Worm (Caenorhabditis elegans) whole organism, L2 larva: ENCODE data around the gene Y55F3AM.9.

Source experiments
- R02D3.7 ChIP-seq: fragments of 150-350 bp; optimal IDR thresholded peaks from 2 replicates; lab custom pipeline; 2014; ENCODE audit warnings: missing biosample characterization, missing genetic modification characterization
- Y55F3AM.14 ChIP-seq: fragments of 200-800 bp; sonication (Bioruptor generic); optimal IDR thresholded peaks from 2 replicates; lab custom pipeline; 2018; ENCODE audit warnings: mild to moderate bottlenecking, missing genetic modification characterization, missing compliant biosample characterization
- ZK546.5 ChIP-seq: sonication (generic microtip); optimal IDR thresholded peaks from 2 replicates; lab custom pipeline; 2017; ENCODE audit warnings: missing biosample characterization, missing genetic modification characterization
- alr-1 ChIP-seq: fragments of 150-350 bp; optimal IDR thresholded peaks from 2 replicates; lab custom pipeline; 2014; ENCODE audit warnings: missing biosample characterization, missing genetic modification characterization
- ama-1 ChIP-seq: fragments of 150-350 bp; optimal IDR thresholded peaks from 2 replicates; lab custom pipeline; 2018; ENCODE audit warnings: inconsistent platforms
- blmp-1 ChIP-seq: sonication (generic microtip); optimal IDR thresholded peaks from 2 replicates; lab custom pipeline; 2017; ENCODE audit warnings: missing genetic modification characterization, mild to moderate bottlenecking, missing compliant biosample characterization, antibody characterized with exemption, moderate library complexity; ENCODE audit not compliant: insufficient read depth
- ceh-16 ChIP-seq: fragments of 150-350 bp; optimal IDR thresholded peaks from 2 replicates; lab custom pipeline; 2014; ENCODE audit warnings: missing biosample characterization, missing genetic modification characterization
- ceh-82 ChIP-seq: fragments of 150-350 bp; optimal IDR thresholded peaks from 2 replicates; lab custom pipeline; 2014; ENCODE audit warnings: missing biosample characterization, missing genetic modification characterization
- crh-2 ChIP-seq: sonication (generic microtip); optimal IDR thresholded peaks from 2 replicates; lab custom pipeline; 2017; ENCODE audit warnings: missing biosample characterization, missing genetic modification characterization
- dmd-4 ChIP-seq: sonication (generic microtip); optimal IDR thresholded peaks from 2 replicates; lab custom pipeline; 2017; ENCODE audit warnings: missing biosample characterization, missing genetic modification characterization
- egl-27 ChIP-seq: sonication (generic microtip); optimal IDR thresholded peaks from 3 replicates; lab custom pipeline; 2017; ENCODE audit warnings: missing biosample characterization, missing genetic modification reagents, missing genetic modification characterization
- elt-1 ChIP-seq: fragments of 150-350 bp; optimal IDR thresholded peaks from 2 replicates; lab custom pipeline; 2014; ENCODE audit warnings: missing biosample characterization, missing genetic modification characterization
- fos-1 ChIP-seq: fragments of 150-350 bp; optimal IDR thresholded peaks from 2 replicates; lab custom pipeline; 2014; ENCODE audit warnings: missing biosample characterization, missing genetic modification characterization
- gmeb-1 ChIP-seq: fragments of 150-350 bp; optimal IDR thresholded peaks from 2 replicates; lab custom pipeline; 2014; ENCODE audit warnings: missing biosample characterization, missing genetic modification characterization
- lin-11 ChIP-seq: fragments of 150-350 bp; sonication (generic microtip); optimal IDR thresholded peaks from 2 replicates; lab custom pipeline; 2014; ENCODE audit warnings: missing biosample characterization, missing genetic modification characterization, inconsistent platforms, mixed read lengths
- lin-39 ChIP-seq: fragments of 150-350 bp; optimal IDR thresholded peaks from 2 replicates; lab custom pipeline; 2014; ENCODE audit warnings: missing biosample characterization, missing genetic modification reagents, missing genetic modification characterization
- mab-5 ChIP-seq: fragments of 150-350 bp; optimal IDR thresholded peaks from 2 replicates; lab custom pipeline; 2014; ENCODE audit warnings: missing biosample characterization, missing genetic modification characterization
- mbf-1 ChIP-seq: sonication (generic microtip); optimal IDR thresholded peaks from 2 replicates; lab custom pipeline; 2017; ENCODE audit warnings: missing biosample characterization, missing genetic modification characterization
- mdl-1 ChIP-seq, 2 experiments: fragments of 150-350 bp in 1 of 2; sonication (generic microtip) in 1 of 2; optimal IDR thresholded peaks; 2 replicates each; lab custom pipeline; 2017; ENCODE audit warnings: missing biosample characterization in 2 of 2, missing genetic modification characterization in 2 of 2
- nhr-10 ChIP-seq: sonication (generic microtip); optimal IDR thresholded peaks from 2 replicates; lab custom pipeline; 2017; ENCODE audit warnings: missing biosample characterization, missing genetic modification characterization
- nhr-12 ChIP-seq: fragments of 150-350 bp; optimal IDR thresholded peaks from 2 replicates; lab custom pipeline; 2014; ENCODE audit warnings: missing biosample characterization, missing genetic modification characterization
- nhr-129 ChIP-seq: fragments of 150-350 bp; optimal IDR thresholded peaks from 2 replicates; lab custom pipeline; 2014; ENCODE audit warnings: missing biosample characterization, missing genetic modification characterization
- nhr-21 ChIP-seq: fragments of 150-350 bp; optimal IDR thresholded peaks from 2 replicates; lab custom pipeline; 2014; ENCODE audit warnings: missing biosample characterization, missing genetic modification characterization
- nhr-23 ChIP-seq: fragments of 150-350 bp; optimal IDR thresholded peaks from 2 replicates; lab custom pipeline; 2014; ENCODE audit warnings: missing biosample characterization, missing genetic modification reagents, missing genetic modification characterization
- nhr-237 ChIP-seq: fragments of 150-350 bp; optimal IDR thresholded peaks from 2 replicates; lab custom pipeline; 2014; ENCODE audit warnings: missing biosample characterization, missing genetic modification characterization
- nhr-25 ChIP-seq: fragments of 150-350 bp; sonication (generic microtip); optimal IDR thresholded peaks from 3 replicates; lab custom pipeline; 2014; ENCODE audit warnings: missing biosample characterization, missing genetic modification characterization
- nhr-6 ChIP-seq: fragments of 150-350 bp; optimal IDR thresholded peaks from 2 replicates; lab custom pipeline; 2014; ENCODE audit warnings: missing biosample characterization, missing genetic modification characterization
- nhr-77 ChIP-seq: fragments of 150-350 bp; optimal IDR thresholded peaks from 2 replicates; lab custom pipeline; 2014; ENCODE audit warnings: missing biosample characterization, missing genetic modification characterization
- peb-1 ChIP-seq: fragments of 150-350 bp; optimal IDR thresholded peaks from 2 replicates; lab custom pipeline; 2014; ENCODE audit warnings: missing biosample characterization, missing genetic modification characterization
- sem-4 ChIP-seq: fragments of 150-350 bp; optimal IDR thresholded peaks from 2 replicates; lab custom pipeline; 2014; ENCODE audit warnings: missing biosample characterization, missing genetic modification reagents, missing genetic modification characterization
- skn-1 ChIP-seq: sonication (generic microtip); optimal IDR thresholded peaks from 2 replicates; lab custom pipeline; 2017; ENCODE audit warnings: missing biosample characterization, missing genetic modification characterization
- sma-9 ChIP-seq, 2 experiments: fragments of 150-350 bp in 1 of 2; sonication (generic microtip) in 1 of 2; optimal IDR thresholded peaks; 2 replicates each; lab custom pipeline; 2014 to 2016; ENCODE audit warnings: missing genetic modification characterization in 2 of 2, mild to moderate bottlenecking in 1 of 2, missing biosample characterization in 1 of 2, missing compliant biosample characterization in 1 of 2, missing genetic modification reagents in 1 of 2, moderate library complexity in 1 of 2
- snpc-4 ChIP-seq: fragments of 150-350 bp; optimal IDR thresholded peaks from 2 replicates; lab custom pipeline; 2014; ENCODE audit warnings: missing biosample characterization, missing genetic modification characterization
- unc-39 ChIP-seq: fragments of 150-350 bp; optimal IDR thresholded peaks from 2 replicates; lab custom pipeline; 2014; ENCODE audit warnings: missing biosample characterization, missing genetic modification characterization
- unc-55 ChIP-seq: fragments of 150-350 bp; sonication (generic microtip); optimal IDR thresholded peaks from 3 replicates; lab custom pipeline; 2014; ENCODE audit warnings: missing biosample characterization, missing genetic modification reagents, missing genetic modification characterization
- unc-62 ChIP-seq: fragments of 150-350 bp; optimal IDR thresholded peaks from 2 replicates; lab custom pipeline; 2014; ENCODE audit warnings: missing biosample characterization, missing genetic modification reagents, missing genetic modification characterization
- zag-1 ChIP-seq: fragments of 150-350 bp; optimal IDR thresholded peaks from 2 replicates; lab custom pipeline; 2014; ENCODE audit warnings: missing biosample characterization, missing genetic modification characterization
- ztf-1 ChIP-seq: fragments of 200-800 bp; sonication (Bioruptor generic); conservative IDR thresholded peaks from 2 replicates; pipeline ENCODE4 v1.3.6; 2022; ENCODE audit warnings: missing genetic modification characterization, missing compliant biosample characterization
- ztf-11 ChIP-seq: sonication (generic microtip); optimal IDR thresholded peaks from 2 replicates; lab custom pipeline; 2017; ENCODE audit warnings: missing biosample characterization, missing genetic modification characterization
- ztf-4 ChIP-seq: fragments of 150-350 bp; optimal IDR thresholded peaks from 2 replicates; lab custom pipeline; 2014; ENCODE audit warnings: missing biosample characterization, missing genetic modification characterization

Gene Y55F3AM.9

ce11 chrIV:1012447-1012846 lies 2.9 kb upstream of the Y55F3AM.9 start, which contains the start of gene rbm-39 (continued):
- TF ChIP-seq crh-2 (peak; percentile 84), nhr-12 (tag; lab: Kevin White, UChicago) (no peak), nhr-77 (tag; lab: Kevin White, UChicago) (no peak), ceh-82 (tag; lab: Kevin White, UChicago) (peak; percentile 4), egl-27 (peak; percentile 43), R02D3.7 (tag; lab: Kevin White, UChicago) (no peak), unc-62 (GFP tag; lab: Kevin White, UChicago) (no peak), mbf-1 (no peak), sem-4 (tag; lab: Kevin White, UChicago) (peak; percentile 8), ceh-16 (tag; lab: Kevin White, UChicago) (peak; percentile 26), ztf-4 (peak; percentile 20), nhr-6 (peak; percentile 28), nhr-10 (no peak), dmd-4 (tag; lab: Kevin White, UChicago) (no peak), nhr-237 (tag; lab: Kevin White, UChicago) (no peak), alr-1 (no peak), mab-5 (tag; lab: Kevin White, UChicago) (peak; percentile 5), fos-1 (tag; lab: Kevin White, UChicago) (peak; percentile 48), lin-11 (tag; lab: Kevin White, UChicago) (peak; percentile 82), elt-1 (no peak), unc-39 (no peak), lin-39 (tag; lab: Kevin White, UChicago) (no peak), peb-1 (no peak)

- TF ChIP-seq mbf-1 (no peak), ztf-1 (GFP tag; lab: Robert Waterston, UW) (no peak), snpc-4 (tag; lab: Kevin White, UChicago) (no peak), ceh-16 (tag; lab: Kevin White, UChicago) (no peak), dmd-4 (tag; lab: Kevin White, UChicago) (no peak), unc-55 (GFP tag; lab: Kevin White, UChicago) (no peak), unc-62 (GFP tag; lab: Kevin White, UChicago) (no peak), nhr-25 (tag; lab: Kevin White, UChicago) (no peak), R02D3.7 (tag; lab: Kevin White, UChicago) (no peak), ceh-82 (tag; lab: Kevin White, UChicago) (no peak), nhr-10 (no peak), ztf-4 (no peak), mab-5 (tag; lab: Kevin White, UChicago) (no peak), zag-1 (tag; lab: Kevin White, UChicago) (no peak), nhr-6 (no peak), Y55F3AM.14 (GFP tag; lab: Kevin White, UChicago) (no peak), nhr-23 (tag; lab: Kevin White, UChicago) (no peak), ZK546.5 (no peak), ama-1 (lab: Kevin White, UChicago) (no peak)
Measured at ce11 chrIV:1011776-1012175, 2.2 kb upstream of the Y55F3AM.9 start.

- TF ChIP-seq mdl-1 (tag; optimal IDR thresholded peaks at IDR 0.05; lab: Kevin White, UChicago) (no peak), ztf-1 (GFP tag; lab: Robert Waterston, UW) (no peak), blmp-1 (tag; lab: Kevin White, UChicago) (no peak), snpc-4 (tag; lab: Kevin White, UChicago) (no peak), dmd-4 (tag; lab: Kevin White, UChicago) (no peak), nhr-129 (tag; lab: Kevin White, UChicago) (no peak), nhr-23 (tag; lab: Kevin White, UChicago) (no peak), nhr-21 (no peak), lin-11 (tag; lab: Kevin White, UChicago) (no peak), skn-1 (tag; lab: Kevin White, UChicago) (no peak), fos-1 (tag; lab: Kevin White, UChicago) (no peak), nhr-12 (tag; lab: Kevin White, UChicago) (no peak), ZK546.5 (no peak), nhr-25 (tag; lab: Kevin White, UChicago) (no peak), gmeb-1 (tag; lab: Kevin White, UChicago) (no peak), elt-1 (no peak), nhr-6 (no peak), ztf-11 (tag; lab: Kevin White, UChicago) (no peak), ceh-16 (tag; lab: Kevin White, UChicago) (no peak), sma-9 (GFP tag; optimal IDR thresholded peaks at IDR 0.05; lab: Kevin White, UChicago) (no peak), sma-9 (tag; optimal IDR thresholded peaks at IDR 0.05; lab: Kevin White, UChicago) (no peak)
Measured at ce11 chrIV:1010212-1010611, 678 bp upstream of the Y55F3AM.9 start, which contains the start of gene atg-3. atg-3 (plus strand) TSS chrIV:1010512.
